Fruit fly (Drosophila melanogaster) whole organism, wandering third instar larva: ENCODE data around the gene CD98hc.

Experiments used
- Abd-B ChIP-seq: fragments of >200 bp; optimal IDR thresholded peaks from 2 replicates; lab custom pipeline; 2017; ENCODE audit warnings: missing biosample characterization, missing genetic modification characterization
- CG9705 ChIP-seq: fragments of 200-800 bp; sonication (Bioruptor generic); optimal IDR thresholded peaks from 2 replicates; lab custom pipeline; 2018; ENCODE audit warnings: missing biosample characterization, mild to moderate bottlenecking, missing genetic modification characterization
- CrebA ChIP-seq: fragments of 200-800 bp; sonication (Bioruptor generic); optimal IDR thresholded peaks from 2 replicates; lab custom pipeline; 2016; ENCODE audit warnings: missing biosample characterization, mild to moderate bottlenecking, missing genetic modification characterization, borderline replicate concordance
- Dfd ChIP-seq: fragments of >200 bp; optimal IDR thresholded peaks from 2 replicates; lab custom pipeline; 2017; ENCODE audit warnings: missing biosample characterization, missing genetic modification characterization
- Dif ChIP-seq: fragments of 200-275, 200-300 bp; sonication (Bioruptor generic); optimal IDR thresholded peaks from 2 replicates; lab custom pipeline; 2018; ENCODE audit warnings: missing biosample characterization, missing genetic modification characterization; ENCODE audit not compliant: partially characterized antibody
- GATAd ChIP-seq: sonication (Bioruptor generic); optimal IDR thresholded peaks from 2 replicates; lab custom pipeline; 2016; ENCODE audit warnings: missing biosample characterization, missing genetic modification characterization
- HLH106 ChIP-seq: fragments of 200-800 bp; optimal IDR thresholded peaks from 3 replicates; lab custom pipeline; 2019; ENCODE audit warnings: missing biosample characterization, mild to moderate bottlenecking, missing genetic modification characterization, moderate library complexity
- Hnf4 ChIP-seq: fragments of 200-800 bp; sonication (Bioruptor generic); optimal IDR thresholded peaks from 2 replicates; lab custom pipeline; 2016; ENCODE audit warnings: missing biosample characterization, mild to moderate bottlenecking, missing genetic modification characterization
- Hr78 ChIP-seq: fragments of >200 bp; optimal IDR thresholded peaks from 2 replicates; lab custom pipeline; 2017; ENCODE audit warnings: missing biosample characterization, missing genetic modification characterization
- Mio ChIP-seq: sonication (Bioruptor generic); optimal IDR thresholded peaks from 2 replicates; lab custom pipeline; 2016; ENCODE audit warnings: missing biosample characterization, missing genetic modification characterization
- Myc ChIP-seq: fragments of >200 bp; optimal IDR thresholded peaks from 2 replicates; lab custom pipeline; 2017
- N ChIP-seq: fragments of >200 bp; optimal IDR thresholded peaks from 2 replicates; lab custom pipeline; 2018; ENCODE audit warnings: missing biosample characterization, missing external identifiers, missing genetic modification characterization
- OdsH ChIP-seq: fragments of 200-800 bp; sonication (Bioruptor generic); optimal IDR thresholded peaks from 2 replicates; lab custom pipeline; 2016; ENCODE audit warnings: missing biosample characterization, mild to moderate bottlenecking, missing genetic modification characterization
- Rel ChIP-seq, 2 experiments: fragments of 200-800 bp; sonication (Bioruptor generic) in 1 of 2; optimal IDR thresholded peaks; 2 replicates in 1 of 2; 3 replicates in 1 of 2; lab custom pipeline; 2016 to 2019; ENCODE audit warnings: mild to moderate bottlenecking in 2 of 2, missing biosample characterization in 2 of 2, missing genetic modification characterization in 2 of 2, moderate library complexity in 1 of 2
- Sp1 ChIP-seq: fragments of 200-800 bp; sonication (Bioruptor generic); optimal IDR thresholded peaks from 3 replicates; lab custom pipeline; 2019; ENCODE audit warnings: missing biosample characterization, mild to moderate bottlenecking, missing genetic modification characterization, moderate library complexity
- Vsx2 ChIP-seq: fragments of 200-300, 225-300 bp; sonication (Bioruptor generic); optimal IDR thresholded peaks from 2 replicates; lab custom pipeline; 2018; ENCODE audit warnings: missing biosample characterization, missing genetic modification characterization; ENCODE audit not compliant: partially characterized antibody
- br ChIP-seq: fragments of 200-800 bp; sonication (Bioruptor generic); optimal IDR thresholded peaks from 2 replicates; lab custom pipeline; 2016; ENCODE audit warnings: missing biosample characterization, missing genetic modification characterization
- dmrt93B ChIP-seq: fragments of 200-800 bp; sonication (Bioruptor generic); optimal IDR thresholded peaks from 2 replicates; lab custom pipeline; 2018; ENCODE audit warnings: missing biosample characterization, mild to moderate bottlenecking, missing genetic modification characterization
- dsf ChIP-seq: sonication (Bioruptor generic); optimal IDR thresholded peaks from 2 replicates; lab custom pipeline; 2016; ENCODE audit warnings: missing biosample characterization, missing genetic modification characterization, borderline replicate concordance
- foxo ChIP-seq, 2 experiments: fragments of 200-800 bp; sonication (Bioruptor generic); optimal IDR thresholded peaks; 2 replicates in 1 of 2; 3 replicates in 1 of 2; lab custom pipeline; 2016 to 2017; ENCODE audit warnings: missing biosample characterization in 2 of 2, missing genetic modification characterization in 2 of 2
- fru ChIP-seq: fragments of 200-800 bp; sonication (Bioruptor generic); optimal IDR thresholded peaks from 3 replicates; lab custom pipeline; 2016; ENCODE audit warnings: missing biosample characterization, mild to moderate bottlenecking, missing genetic modification characterization
- h ChIP-seq: fragments of 200-800 bp; sonication (Bioruptor generic); optimal IDR thresholded peaks from 3 replicates; lab custom pipeline; 2016; ENCODE audit warnings: missing biosample characterization, mild to moderate bottlenecking, missing genetic modification characterization
- jim ChIP-seq: fragments of 175-275, 200-325 bp; sonication (Bioruptor generic); optimal IDR thresholded peaks from 2 replicates; lab custom pipeline; 2016; ENCODE audit warnings: missing biosample characterization, mild to moderate bottlenecking, missing genetic modification characterization
- lola ChIP-seq: fragments of >200 bp; optimal IDR thresholded peaks from 2 replicates; lab custom pipeline; 2017; ENCODE audit warnings: missing biosample characterization, missing genetic modification characterization
- pan ChIP-seq: fragments of >200 bp; optimal IDR thresholded peaks from 2 replicates; lab custom pipeline; 2017
- psq ChIP-seq: fragments of 200-800 bp; sonication (Bioruptor generic); optimal IDR thresholded peaks from 3 replicates; lab custom pipeline; 2017; ENCODE audit warnings: missing biosample characterization, mild to moderate bottlenecking, missing genetic modification characterization, moderate library complexity
- rgr ChIP-seq: fragments of 200-800 bp; sonication (Bioruptor generic); optimal IDR thresholded peaks from 3 replicates; lab custom pipeline; 2016; ENCODE audit warnings: missing biosample characterization, mild to moderate bottlenecking, missing genetic modification characterization
- sv ChIP-seq: fragments of 200-800 bp; sonication (Bioruptor generic); optimal IDR thresholded peaks from 3 replicates; lab custom pipeline; 2016; ENCODE audit warnings: missing biosample characterization, missing genetic modification characterization
- tai ChIP-seq: sonication (Bioruptor generic); optimal IDR thresholded peaks from 2 replicates; lab custom pipeline; 2016; ENCODE audit warnings: missing biosample characterization, missing genetic modification characterization
- usp ChIP-seq: fragments of >200 bp; optimal IDR thresholded peaks from 2 replicates; lab custom pipeline; 2017; ENCODE audit warnings: missing biosample characterization, missing genetic modification characterization
- woc ChIP-seq: sonication (Bioruptor generic); optimal IDR thresholded peaks from 2 replicates; lab custom pipeline; 2016; ENCODE audit warnings: missing biosample characterization, mild to moderate bottlenecking, missing genetic modification characterization

Gene CD98hc

dm6 chr3R:7991446-7991845, 13.2 kb upstream of the CD98hc start:
- TF ChIP-seq Myc (lab: Kevin White, UChicago) = peak; percentile 38
- no peak for TF ChIP-seq Dfd (GFP tag; lab: Kevin White, UChicago)
- no peak for TF ChIP-seq CG9705
- no peak for TF ChIP-seq Hnf4 (GFP tag; lab: Kevin White, UChicago)
- TF ChIP-seq usp (GFP tag; lab: Kevin White, UChicago) = no peak

DNA sequence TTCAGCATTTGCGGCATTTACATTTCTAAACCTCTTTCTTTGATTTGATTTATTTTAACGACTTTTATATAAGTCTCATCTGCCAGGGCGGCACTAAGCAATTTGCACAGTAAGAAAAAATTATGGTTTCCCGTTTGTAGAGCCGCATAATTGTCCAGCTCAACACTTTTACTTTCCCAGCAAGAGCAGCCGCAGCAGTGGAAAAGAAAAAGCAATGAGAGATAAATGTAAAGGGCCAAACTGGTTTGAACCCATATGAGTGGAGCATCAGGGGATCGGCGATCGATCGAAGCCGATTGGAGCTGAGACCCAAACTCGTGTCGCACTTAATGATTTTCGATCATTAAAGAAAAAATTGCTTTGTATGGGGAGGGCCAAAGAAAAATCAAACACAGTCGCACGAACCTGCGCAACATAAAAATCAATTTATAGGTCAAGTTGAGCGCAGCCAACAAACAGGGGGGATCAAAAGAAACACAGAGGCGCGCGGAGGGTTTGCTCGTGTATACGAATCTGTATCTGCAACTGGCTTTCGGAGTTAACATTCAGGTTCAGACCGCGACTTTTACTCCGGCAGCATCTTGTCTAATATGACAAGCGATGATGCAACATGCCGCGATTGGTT, 12.7 kb upstream of the CD98hc start:
- no peak for TF ChIP-seq Sp1 (GFP tag; lab: Kevin White, UChicago)
- TF ChIP-seq fru (GFP tag; lab: Kevin White, UChicago) = peak; percentile 39
- no peak for TF ChIP-seq lola (GFP tag; lab: Kevin White, UChicago)
- TF ChIP-seq CrebA (GFP tag; lab: Kevin White, UChicago) = no peak
- no peak for TF ChIP-seq foxo (GFP tag; optimal IDR thresholded peaks at IDR 0.05; lab: Kevin White, UChicago)

- TF ChIP-seq Dfd (GFP tag; lab: Kevin White, UChicago) = peak; percentile 51
- TF ChIP-seq GATAd (GFP tag; lab: Kevin White, UChicago) = no peak
Observed at dm6 chr3R:7990257-7990656, 12.0 kb upstream of the CD98hc start.

- TF ChIP-seq psq (GFP tag; lab: Kevin White, UChicago) (no peak), Vsx2 (peak; percentile 50), Myc (lab: Kevin White, UChicago) (peak; percentile 63), tai (GFP tag; lab: Kevin White, UChicago) (peak; percentile 24)
Observed at dm6 chr3R:7981396-7981795, 3.2 kb upstream of the CD98hc start.

dm6 chr3R:7980222-7980621, 2.0 kb upstream of the CD98hc start, which contains the start of gene Sfp84E:
Gene Sfp84E, minus strand, starts transcription at chr3R:7980322.
- no peak for TF ChIP-seq foxo (GFP tag; optimal IDR thresholded peaks at IDR 0.05; lab: Kevin White, UChicago)
- TF ChIP-seq pan (lab: Kevin White, UChicago) = no peak
- no peak for TF ChIP-seq Abd-B (GFP tag; lab: Kevin White, UChicago)
- no peak for TF ChIP-seq OdsH
- TF ChIP-seq Sp1 (GFP tag; lab: Kevin White, UChicago) = no peak
- TF ChIP-seq Vsx2 = no peak
- no peak for TF ChIP-seq Mio (GFP tag; lab: Kevin White, UChicago)
- TF ChIP-seq Myc (lab: Kevin White, UChicago) = no peak
- no peak for TF ChIP-seq dmrt93B
- no peak for TF ChIP-seq jim

DNA sequence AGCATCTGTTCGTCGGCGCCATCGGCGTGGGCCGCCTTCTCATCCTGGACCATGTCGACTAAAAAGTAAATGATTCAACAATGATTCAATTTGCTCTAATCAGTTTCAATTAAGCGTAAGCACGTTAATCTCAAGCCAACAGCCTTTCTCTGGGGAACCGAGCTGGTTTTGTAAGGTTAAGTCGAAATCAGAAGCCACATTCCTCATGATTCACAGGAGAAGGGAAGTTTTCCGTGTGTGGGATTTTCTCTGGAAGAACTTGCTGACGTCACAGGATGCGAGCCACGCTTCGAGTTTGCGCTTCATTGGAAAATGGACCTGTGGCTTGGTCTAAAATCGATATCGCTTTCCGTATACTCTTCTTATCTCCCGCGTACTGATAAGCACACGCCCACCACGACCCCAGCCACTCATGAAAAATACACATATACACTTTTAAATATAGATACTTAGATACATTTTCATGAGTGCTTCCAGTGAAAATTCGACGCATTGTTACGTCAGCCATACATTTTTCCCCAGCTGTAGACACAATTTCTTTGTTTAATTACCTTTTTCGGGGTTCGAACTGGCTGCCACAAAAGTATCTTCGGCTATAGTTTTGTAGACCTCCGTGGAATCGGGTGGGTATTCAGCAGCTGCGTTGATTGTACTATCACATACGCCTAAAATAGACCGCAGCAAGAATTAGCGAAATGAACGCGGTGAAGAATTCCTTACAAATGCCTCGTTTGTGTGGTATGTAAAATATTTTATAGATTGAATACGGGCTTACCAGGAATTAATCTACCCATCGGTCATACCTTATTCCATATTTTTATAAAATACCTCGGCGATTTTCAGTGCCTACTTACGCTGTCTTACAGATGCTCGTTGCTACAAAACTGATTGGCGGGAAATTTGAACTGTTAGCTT, 960 bp downstream of the CD98hc start:
- TF ChIP-seq Rel (GFP tag; optimal IDR thresholded peaks at IDR 0.05; lab: Kevin White, UChicago) (no peak), Rel (tag; optimal IDR thresholded peaks at IDR 0.05; lab: Kevin White, UChicago) (peak; percentile 69), CrebA (GFP tag; lab: Kevin White, UChicago) (peak; percentile 27), Vsx2 (peak; percentile 54), foxo (GFP tag; optimal IDR thresholded peaks at IDR 0.05; lab: Kevin White, UChicago) (peak in 1 of 2 experiments; percentile 8), Hnf4 (GFP tag; lab: Kevin White, UChicago) (peak; percentile 56), HLH106 (tag; lab: Kevin White, UChicago) (peak; percentile 4), rgr (GFP tag; lab: Kevin White, UChicago) (peak; percentile 28), br (GFP tag; lab: Kevin White, UChicago) (peak; percentile 17), sv (peak; percentile 8), woc (peak; percentile 13), Dif (GFP tag; lab: Kevin White, UChicago) (peak; percentile 82), N (GFP tag; lab: Kevin White, UChicago) (no peak), dsf (GFP tag; lab: Kevin White, UChicago) (no peak), OdsH (peak; percentile 7), GATAd (GFP tag; lab: Kevin White, UChicago) (no peak), Hr78 (no peak), h (GFP tag; lab: Kevin White, UChicago) (peak; percentile 50), Sp1 (GFP tag; lab: Kevin White, UChicago) (peak; percentile 34)
